Worm (Caenorhabditis elegans): ENCODE data around the gene pcp-5.

DNA sequence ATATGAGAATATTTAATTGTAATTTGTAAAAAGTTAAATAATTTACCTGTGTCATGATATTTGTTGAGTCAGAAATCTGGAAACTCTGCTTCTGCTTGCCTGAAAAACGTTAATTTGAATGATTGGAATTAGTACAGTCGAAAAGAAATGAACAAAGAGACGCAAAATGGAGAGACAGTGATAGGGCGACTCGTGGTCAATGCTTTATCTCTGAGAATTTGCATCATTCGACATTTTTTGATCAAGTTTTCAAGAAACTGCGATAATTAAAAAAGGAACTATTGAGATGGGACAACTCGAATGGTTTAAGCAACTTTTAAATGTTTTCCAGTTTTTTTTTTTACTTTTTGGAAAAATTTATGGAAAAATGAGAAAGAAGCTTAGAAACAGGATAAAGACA lies 46.5 kb downstream of the pcp-5 start, which contains the start of gene cuc-1:
- TF ChIP-seq ceh-82 (tag; optimal IDR thresholded peaks at IDR 0.05): no peak
- no peak for TF ChIP-seq elt-3 (tag; optimal IDR thresholded peaks at IDR 0.05)
